Worm (Caenorhabditis elegans): ENCODE results near the gene str-205.

ce11 chrV:4968775-4969174, 39.0 kb upstream of the str-205 start:
- TF ChIP-seq ztf-11 (tag; optimal IDR thresholded peaks at IDR 0.05) (no peak), ceh-28 (tag; optimal IDR thresholded peaks at IDR 0.05) (no peak), skn-1 (tag; optimal IDR thresholded peaks at IDR 0.05) (no peak), nhr-11 (tag; optimal IDR thresholded peaks at IDR 0.05) (no peak), egl-27 (tag; optimal IDR thresholded peaks at IDR 0.05) (no peak), nfya-1 (tag; optimal IDR thresholded peaks at IDR 0.05; ENCODE audit: insufficient read depth) (no peak)

Measured in whole organism, L3 larva.